Worm (Caenorhabditis elegans) whole organism, L4/young adult: ENCODE data around the gene C07A12.7.

ENCODE experiments used
- W03F9.2 ChIP-seq: fragments of 150-350 bp; optimal IDR thresholded peaks from 2 replicates; lab custom pipeline; 2014; ENCODE audit warnings: missing biosample characterization, missing genetic modification characterization
- dao-5 ChIP-seq: sonication (generic microtip); optimal IDR thresholded peaks from 2 replicates; lab custom pipeline; 2016; ENCODE audit warnings: missing genotype, missing genetic modification characterization, moderate library complexity, missing compliant biosample characterization
- him-1 ChIP-seq: sonication (generic microtip); optimal IDR thresholded peaks from 2 replicates; lab custom pipeline; 2016; ENCODE audit warnings: missing genotype, missing genetic modification reagents, missing genetic modification characterization, missing compliant biosample characterization

DNA sequence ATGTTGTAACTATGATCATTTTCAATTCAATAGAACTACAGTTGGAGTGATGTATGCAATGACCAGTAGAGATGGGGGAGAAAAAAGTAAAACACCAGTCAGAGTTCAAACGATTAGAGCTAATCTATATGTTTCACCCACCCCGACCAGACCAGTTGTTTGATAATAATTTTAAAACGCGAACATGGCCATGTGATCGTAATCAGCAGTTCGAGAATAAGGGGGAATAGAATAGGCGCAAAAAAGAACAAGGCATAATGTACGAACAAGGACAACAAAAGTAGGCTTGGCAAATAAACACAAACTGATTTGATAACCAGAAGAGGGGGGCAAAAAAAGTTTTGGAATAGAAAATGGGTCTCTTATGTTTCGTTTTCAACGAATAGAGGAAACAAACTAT, 23.9 kb downstream of the C07A12.7 start:
- TF ChIP-seq dao-5 (tag; lab: Kevin White, UChicago) (no peak), him-1 (no peak), W03F9.2 (tag; lab: Kevin White, UChicago) (no peak)
